Worm (Caenorhabditis elegans): ENCODE data around the gene glt-6.

- TF ChIP-seq nhr-6 (tag; optimal IDR thresholded peaks at IDR 0.05) (no peak), zag-1 (tag; optimal IDR thresholded peaks at IDR 0.05) (no peak), dpl-1 (GFP tag; optimal IDR thresholded peaks at IDR 0.05) (no peak), madf-9 (GFP tag; conservative IDR thresholded peaks at IDR 0.05) (no peak), pha-4 (GFP tag; IDR thresholded peaks at IDR 0.05) (no peak), pha-4 (tag; optimal IDR thresholded peaks at IDR 0.05) (no peak), ZK337.2 (GFP tag; IDR thresholded peaks at IDR 0.05) (no peak), nhr-48 (tag; optimal IDR thresholded peaks at IDR 0.05) (no peak), mep-1 (tag; optimal IDR thresholded peaks at IDR 0.05) (peak; percentile 34), ceh-28 (tag; optimal IDR thresholded peaks at IDR 0.05) (no peak), hlh-11 (tag; optimal IDR thresholded peaks at IDR 0.05) (peak; percentile 49), unc-62 (GFP tag; optimal IDR thresholded peaks at IDR 0.05 in 1 of 2) (peak in 1 of 2 experiments; percentile 25), unc-62 (tag; optimal IDR thresholded peaks at IDR 0.05) (no peak), mxl-3 (GFP tag; optimal IDR thresholded peaks at IDR 0.05) (no peak), nhr-77 (tag; optimal IDR thresholded peaks at IDR 0.05) (no peak)
These were observed 17.4 kb downstream of the glt-6 start for ce11 chrIV:7520841-7521240.

All from whole organism, L4 larva.